Worm (Caenorhabditis elegans): Measurements from ENCODE around the gene Y27F2A.11.
"Not testable (repeated sequence)": the region's sequence is repeated elsewhere in the genome, so short reads cannot be mapped to it uniquely, and the experiment has no call there.

DNA sequence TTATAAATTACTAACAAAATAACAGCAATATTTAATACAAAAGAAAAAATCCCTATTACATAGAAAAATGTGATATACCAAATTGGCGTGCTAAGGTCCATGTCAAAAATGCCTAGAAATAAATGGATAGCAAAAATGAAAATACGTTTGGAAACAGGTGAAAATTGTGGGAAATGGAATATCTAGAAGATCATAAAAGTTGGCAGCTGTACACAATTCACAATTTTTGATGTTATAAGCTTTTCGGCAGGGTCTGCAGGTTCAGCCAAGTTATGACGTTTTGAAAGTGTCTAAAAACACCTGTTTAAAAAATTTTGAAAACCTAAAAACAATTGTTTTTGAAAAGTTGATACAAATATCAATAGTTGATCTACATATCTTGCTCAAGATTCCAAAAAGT, 46.3 kb upstream of the Y27F2A.11 start, which contains the start of gene sri-42:
- not testable (repeated sequence) for TF ChIP-seq mab-5 (tag; optimal IDR thresholded peaks at IDR 0.05); nhr-237 (tag; optimal IDR thresholded peaks at IDR 0.05); bed-3 (GFP tag; optimal IDR thresholded peaks at IDR 0.05); ztf-11 (tag; optimal IDR thresholded peaks at IDR 0.05)

Measured in whole organism, mixed stage, embryonic.